Worm (Caenorhabditis elegans): ENCODE data around the gene rps-5.

Gene rps-5

ce11 chrIV:11118837-11119491 lies 8.1 kb upstream of the rps-5 start, which contains the start of the genes imp-2 and enpl-1 (continued):
- TF ChIP-seq gei-17 (GFP tag; optimal IDR thresholded peaks at IDR 0.05) = peak; percentile 46
- no peak for TF ChIP-seq aptf-3 (GFP tag; IDR thresholded peaks at IDR 0.05)
- no peak for TF ChIP-seq ceh-79 (tag; optimal IDR thresholded peaks at IDR 0.05)
- no peak for TF ChIP-seq sdz-38 (tag; optimal IDR thresholded peaks at IDR 0.05)
- no peak for TF ChIP-seq rec-8 (tag; optimal IDR thresholded peaks at IDR 0.05)
- no peak for TF ChIP-seq snpc-4 (GFP tag; optimal IDR thresholded peaks at IDR 0.05)
- peak in 3 of 4 experiments; percentile 68 to 78 (median 71) for TF ChIP-seq snpc-4 (tag; optimal IDR thresholded peaks at IDR 0.05)
- TF ChIP-seq madf-3 (GFP tag; IDR thresholded peaks at IDR 0.05) = peak; percentile 72; the same call in 1 of the 2 replicates
- TF ChIP-seq mes-4 (tag; optimal IDR thresholded peaks at IDR 0.05) = no peak
- TF ChIP-seq bed-2 (GFP tag; IDR thresholded peaks at IDR 0.05) = no peak
- TF ChIP-seq B0019.2 (GFP tag; conservative IDR thresholded peaks at IDR 0.05) = no peak
- no peak for TF ChIP-seq zim-3 (tag; optimal IDR thresholded peaks at IDR 0.05)
- no peak for TF ChIP-seq repo-1 (tag; optimal IDR thresholded peaks at IDR 0.05)
- no peak for TF ChIP-seq dpff-1 (tag; optimal IDR thresholded peaks at IDR 0.05)
- TF ChIP-seq F10E7.11 (tag; optimal IDR thresholded peaks at IDR 0.05) = no peak
- peak; percentile 69 for TF ChIP-seq egrh-3 (GFP tag; IDR thresholded peaks at IDR 0.05)
- TF ChIP-seq athp-1 (tag; optimal IDR thresholded peaks at IDR 0.05) = peak; percentile 22
- peak; percentile 60 for TF ChIP-seq K11D2.4 (GFP tag; IDR thresholded peaks at IDR 0.05)
- TF ChIP-seq F23B12.7 (tag; optimal IDR thresholded peaks at IDR 0.05; ENCODE audit: insufficient read depth) = peak; percentile 21
- TF ChIP-seq nhr-90 (tag; optimal IDR thresholded peaks at IDR 0.05) = peak; percentile 82
- peak; percentile 51 for TF ChIP-seq F22D6.2 (tag; optimal IDR thresholded peaks at IDR 0.05)
- no peak for TF ChIP-seq ama-1 (optimal IDR thresholded peaks at IDR 0.05)
- peak in 1 of 2 experiments; percentile 41 for TF ChIP-seq ama-1 (GFP tag; optimal IDR thresholded peaks at IDR 0.05)
- peak; percentile 77 for TF ChIP-seq ceh-100 (GFP tag; IDR thresholded peaks at IDR 0.05)
- TF ChIP-seq cebp-1 (GFP tag; IDR thresholded peaks at IDR 0.05) = 0 out of 2 replicates have a peak, but pooled peaks have one; percentile 12
- TF ChIP-seq cebp-1 (tag; optimal IDR thresholded peaks at IDR 0.05) = peak; percentile 82
- no peak for TF ChIP-seq lag-1 (GFP tag; IDR thresholded peaks at IDR 0.05)
- peak; percentile 60; the same call in 1 of the 2 replicates for TF ChIP-seq madf-6 (GFP tag; IDR thresholded peaks at IDR 0.05)
- TF ChIP-seq Y79H2A.3 (GFP tag; conservative IDR thresholded peaks at IDR 0.05) = no peak
- TF ChIP-seq K12H6.12 (tag; optimal IDR thresholded peaks at IDR 0.05) = peak; percentile 86
- TF ChIP-seq akir-1 (GFP tag; optimal IDR thresholded peaks at IDR 0.05) = peak; percentile 37
- TF ChIP-seq nhr-179 (tag; optimal IDR thresholded peaks at IDR 0.05) = no peak
- TF ChIP-seq pbrm-1 (GFP tag; IDR thresholded peaks at IDR 0.05) = peak; percentile 84
- TF ChIP-seq ceh-27 (GFP tag; optimal IDR thresholded peaks at IDR 0.05) = peak; percentile 88
- TF ChIP-seq hmg-1.2 (GFP tag; IDR thresholded peaks at IDR 0.05) = peak; percentile 97
- TF ChIP-seq mcd-1 (GFP tag; IDR thresholded peaks at IDR 0.05) = peak; percentile 82
- TF ChIP-seq ztf-6 (GFP tag; IDR thresholded peaks at IDR 0.05) = no peak
- no peak for TF ChIP-seq lsy-27 (tag; optimal IDR thresholded peaks at IDR 0.05; ENCODE audit: borderline replicate concordance, insufficient read depth)
- TF ChIP-seq F57A8.1 (GFP tag; optimal IDR thresholded peaks at IDR 0.05) = peak; percentile 40
- TF ChIP-seq T26A5.8 (tag; optimal IDR thresholded peaks at IDR 0.05) = no peak
- TF ChIP-seq F49E8.2 (tag; optimal IDR thresholded peaks at IDR 0.05; ENCODE audit: insufficient read depth) = peak; percentile 34
- TF ChIP-seq rcor-1 (GFP tag; IDR thresholded peaks at IDR 0.05) = peak; percentile 75
- peak; percentile 58; the same call in 1 of the 2 replicates for TF ChIP-seq lir-1 (GFP tag; conservative IDR thresholded peaks at IDR 0.05)
- TF ChIP-seq rpc-1 (optimal IDR thresholded peaks at IDR 0.05) = no peak
- TF ChIP-seq rpc-1 (tag; optimal IDR thresholded peaks at IDR 0.05) = peak; percentile 5
- TF ChIP-seq ztf-3 (GFP tag; optimal IDR thresholded peaks at IDR 0.05) = no peak
- TF ChIP-seq hlh-12 (tag; optimal IDR thresholded peaks at IDR 0.05) = no peak

Measured in whole organism, young adult.